Worm (Caenorhabditis elegans) whole organism, mixed stage, embryonic: ENCODE measurements around the gene W08E12.4.
"Not testable (repeated sequence)": the region's sequence is repeated elsewhere in the genome, so short reads cannot be mapped to it uniquely, and the experiment has no call there.

ENCODE experiments used
- drap-1 ChIP-seq: fragments of 200-800 bp; sonication (Bioruptor generic); optimal IDR thresholded peaks from 3 replicates; lab custom pipeline; 2018; ENCODE audit warnings: mild to moderate bottlenecking, missing genetic modification characterization, missing compliant biosample characterization
- nhr-12 ChIP-seq: fragments of 150-350 bp; optimal IDR thresholded peaks from 2 replicates; lab custom pipeline; 2014; ENCODE audit warnings: missing biosample characterization, missing genetic modification characterization
- nhr-76 ChIP-seq: sonication (generic microtip); optimal IDR thresholded peaks from 2 replicates; lab custom pipeline; 2017; ENCODE audit warnings: missing biosample characterization, missing genetic modification characterization
- pha-4 ChIP-seq: fragments of 150-350 bp; optimal IDR thresholded peaks from 2 replicates; lab custom pipeline; 2018; ENCODE audit warnings: missing biosample characterization, missing genetic modification reagents, missing genetic modification characterization
- snpc-4 ChIP-seq: fragments of 150-350 bp; optimal IDR thresholded peaks from 2 replicates; lab custom pipeline; 2014; ENCODE audit warnings: missing biosample characterization, missing genetic modification characterization
- unc-39 ChIP-seq: fragments of 150-350 bp; optimal IDR thresholded peaks from 2 replicates; lab custom pipeline; 2014; ENCODE audit warnings: missing biosample characterization, missing genetic modification characterization
- unc-62 ChIP-seq: fragments of 150-350 bp; optimal IDR thresholded peaks from 2 replicates; lab custom pipeline; 2014; ENCODE audit warnings: missing biosample characterization, missing genetic modification reagents, missing genetic modification characterization
- zip-8 ChIP-seq: fragments of 150-350 bp; optimal IDR thresholded peaks from 2 replicates; lab custom pipeline; 2014; ENCODE audit warnings: missing biosample characterization, missing genetic modification characterization

DNA sequence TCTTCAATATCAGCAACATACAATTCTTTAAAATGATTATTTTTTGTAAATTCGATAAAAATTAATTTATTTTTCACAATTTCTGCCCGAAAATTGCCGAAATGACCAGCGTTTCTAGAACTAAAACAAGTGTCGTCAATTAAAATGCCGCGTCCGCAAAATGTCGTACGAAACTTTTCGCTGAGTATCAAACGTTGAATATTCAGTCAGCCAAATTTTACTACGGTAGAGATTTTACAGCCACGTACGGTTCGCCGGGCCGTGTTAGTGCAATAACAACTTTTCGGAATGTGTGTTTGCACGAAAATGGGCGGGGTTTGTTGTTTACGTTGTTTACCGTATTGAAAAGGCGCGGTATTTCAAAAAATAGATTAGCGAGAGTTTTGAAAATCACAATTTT lies 11.2 kb downstream of the W08E12.4 start:
- not testable (repeated sequence) for TF ChIP-seq snpc-4 (tag; lab: Kevin White, UChicago); nhr-12 (tag; lab: Kevin White, UChicago); unc-62 (GFP tag; lab: Kevin White, UChicago); drap-1 (GFP tag; lab: Kevin White, UChicago); pha-4 (tag; lab: Kevin White, UChicago); nhr-76 (tag; lab: Kevin White, UChicago); unc-39 (tag; lab: Kevin White, UChicago); zip-8 (tag; lab: Kevin White, UChicago)
